Fruit fly (Drosophila melanogaster) whole organism, embryonic: ENCODE results near the gene CG9391.

Experiments
- Ada2b ChIP-seq: fragments of 200-800 bp; sonication (Bioruptor generic); IDR thresholded peaks from 2 replicates; pipeline ENCODE4 v1.3.6; 2022; ENCODE audit warnings: missing biosample characterization, missing genetic modification characterization
- Antp ChIP-seq: fragments of 200-800 bp; sonication (Bioruptor generic); optimal IDR thresholded peaks from 3 replicates; lab custom pipeline; 2016; ENCODE audit warnings: missing biosample characterization, missing genetic modification characterization
- Bdp1 ChIP-seq: fragments of 200-800 bp; sonication (Bioruptor generic); optimal IDR thresholded peaks from 3 replicates; lab custom pipeline; 2016; ENCODE audit warnings: missing biosample characterization, missing genetic modification characterization
- BtbVII ChIP-seq: fragments of 200-800 bp; sonication (Bioruptor generic); optimal IDR thresholded peaks from 3 replicates; lab custom pipeline; 2017; ENCODE audit warnings: missing biosample characterization, mild to moderate bottlenecking, missing genetic modification characterization
- CG10543 ChIP-seq: fragments of 200-800 bp; sonication (Bioruptor generic); optimal IDR thresholded peaks from 3 replicates; lab custom pipeline; 2017; ENCODE audit warnings: missing biosample characterization, mild to moderate bottlenecking, missing genetic modification characterization, moderate library complexity
- CG11093 ChIP-seq: fragments of 200-800 bp; sonication (Bioruptor generic); IDR thresholded peaks from 3 replicates; pipeline ENCODE4 v1.3.6; 2022; ENCODE audit warnings: missing biosample characterization, missing genetic modification characterization
- CG11504 ChIP-seq: fragments of 200-800 bp; sonication (Bioruptor generic); optimal IDR thresholded peaks from 3 replicates; lab custom pipeline; 2019; ENCODE audit warnings: missing biosample characterization, mild to moderate bottlenecking, missing genetic modification characterization, moderate library complexity
- CG11695 ChIP-seq: fragments of 200-800 bp; sonication (Bioruptor generic); IDR thresholded peaks from 3 replicates; pipeline ENCODE4 v1.3.6; 2022; ENCODE audit warnings: missing biosample characterization, missing genetic modification characterization
- CG12236 ChIP-seq: fragments of 200-800 bp; sonication (Bioruptor generic); optimal IDR thresholded peaks from 2 replicates; lab custom pipeline; 2016; ENCODE audit warnings: missing biosample characterization, missing genetic modification characterization
- CG12299 ChIP-seq: fragments of 200-800 bp; sonication (Bioruptor generic); optimal IDR thresholded peaks from 2 replicates; lab custom pipeline; 2018; ENCODE audit warnings: missing biosample characterization, mild to moderate bottlenecking, missing genetic modification characterization
- CG14667 ChIP-seq: fragments of 200-800 bp; sonication (Bioruptor generic); IDR thresholded peaks from 2 replicates; pipeline ENCODE4 v1.3.6; 2022; ENCODE audit warnings: missing biosample characterization, missing genetic modification characterization
- CG14710 ChIP-seq: fragments of 200-800 bp; sonication (Bioruptor generic); optimal IDR thresholded peaks from 3 replicates; lab custom pipeline; 2019; ENCODE audit warnings: missing biosample characterization, mild to moderate bottlenecking, missing genetic modification characterization, moderate library complexity
- CG15696 ChIP-seq: fragments of 200-800 bp; sonication (Bioruptor generic); optimal IDR thresholded peaks from 2 replicates; lab custom pipeline; 2019; ENCODE audit warnings: missing biosample characterization, mild to moderate bottlenecking, missing genetic modification characterization, moderate library complexity
- CG32772 ChIP-seq: fragments of 200-800 bp; sonication (Bioruptor generic); IDR thresholded peaks from 2 replicates; pipeline ENCODE4 v1.3.6; 2022; ENCODE audit warnings: missing biosample characterization, missing genetic modification characterization
- CG4617 ChIP-seq: fragments of 200-800 bp; sonication (Bioruptor generic); optimal IDR thresholded peaks from 3 replicates; lab custom pipeline; 2016; ENCODE audit warnings: missing biosample characterization, missing genetic modification characterization, borderline replicate concordance
- CG6272 ChIP-seq: fragments of 200-800 bp; sonication (Bioruptor generic); IDR thresholded peaks from 2 replicates; pipeline ENCODE4 v1.3.6; 2022; ENCODE audit warnings: missing biosample characterization, missing genetic modification characterization
- CG8290 ChIP-seq, 3 experiments: fragments of 200-800 bp; sonication (Bioruptor generic); optimal IDR thresholded peaks; 2 replicates each; lab custom pipeline; 2016 to 2019; ENCODE audit warnings: missing biosample characterization in 3 of 3, missing genetic modification characterization in 3 of 3, mild to moderate bottlenecking in 2 of 3, moderate library complexity in 1 of 3
- Doc3 ChIP-seq: fragments of 200-800 bp; sonication (Bioruptor generic); IDR thresholded peaks from 3 replicates; pipeline ENCODE4 v1.3.6; 2022; ENCODE audit warnings: missing biosample characterization, missing genetic modification characterization; ENCODE audit not compliant: partially characterized antibody
- Drgx ChIP-seq: fragments of 200-800 bp; sonication (Bioruptor generic); IDR thresholded peaks from 2 replicates; pipeline ENCODE4 v1.3.6; 2022; ENCODE audit warnings: missing biosample characterization, missing genetic modification characterization
- Fer2 ChIP-seq: fragments of 200-800 bp; sonication (Bioruptor generic); optimal IDR thresholded peaks from 2 replicates; lab custom pipeline; 2018; ENCODE audit warnings: missing biosample characterization, mild to moderate bottlenecking, missing genetic modification characterization, moderate library complexity
- HHEX ChIP-seq: fragments of 200-800 bp; sonication (Bioruptor generic); optimal IDR thresholded peaks from 3 replicates; lab custom pipeline; 2017; ENCODE audit warnings: missing biosample characterization, mild to moderate bottlenecking, missing genetic modification characterization, missing genetic modification reagents
- Hand ChIP-seq: fragments of 200-800 bp; sonication (Bioruptor generic); optimal IDR thresholded peaks from 2 replicates; lab custom pipeline; 2017; ENCODE audit warnings: mild to moderate bottlenecking, missing biosample characterization, missing genetic modification reagents, missing genetic modification characterization
- Kr ChIP-seq: fragments of 200-800 bp; sonication (Bioruptor generic); optimal IDR thresholded peaks from 2 replicates; lab custom pipeline; 2017; ENCODE audit warnings: missing biosample characterization, mild to moderate bottlenecking, missing genetic modification characterization
- Meics ChIP-seq: fragments of 200-800 bp; sonication (Bioruptor generic); optimal IDR thresholded peaks from 2 replicates; lab custom pipeline; 2017; ENCODE audit warnings: missing biosample characterization, mild to moderate bottlenecking, missing genetic modification characterization
- Nf-YB ChIP-seq: fragments of 200-800 bp; sonication (Bioruptor generic); optimal IDR thresholded peaks from 3 replicates; lab custom pipeline; 2019; ENCODE audit warnings: missing biosample characterization, mild to moderate bottlenecking, missing genetic modification characterization, moderate library complexity
- Nf-YC ChIP-seq: fragments of 200-800 bp; optimal IDR thresholded peaks from 3 replicates; lab custom pipeline; 2019; ENCODE audit warnings: missing biosample characterization, mild to moderate bottlenecking, missing genetic modification characterization, moderate library complexity
- Rfx ChIP-seq: fragments of 200-800 bp; sonication (Bioruptor generic); IDR thresholded peaks from 2 replicates; pipeline ENCODE4 v1.3.6; 2022; ENCODE audit warnings: missing biosample characterization, missing genetic modification characterization
- Rx ChIP-seq: fragments of 200-800 bp; sonication (Bioruptor generic); IDR thresholded peaks from 2 replicates; pipeline ENCODE4 v1.3.6; 2022; ENCODE audit warnings: missing biosample characterization, missing genetic modification characterization
- YL-1 ChIP-seq: fragments of 200-800 bp; sonication (Bioruptor generic); optimal IDR thresholded peaks from 3 replicates; lab custom pipeline; 2017; ENCODE audit warnings: missing biosample characterization, mild to moderate bottlenecking, missing genetic modification characterization
- ac ChIP-seq: fragments of 200-800 bp; sonication (Bioruptor generic); optimal IDR thresholded peaks from 3 replicates; lab custom pipeline; 2017; ENCODE audit warnings: missing biosample characterization, mild to moderate bottlenecking, missing genetic modification characterization
- ase ChIP-seq: fragments of 200-800 bp; sonication (Bioruptor generic); IDR thresholded peaks from 3 replicates; pipeline ENCODE4 v1.3.6; 2022; ENCODE audit warnings: missing biosample characterization, missing genetic modification characterization
- bcd ChIP-seq: fragments of 200-800 bp; sonication (Bioruptor generic); optimal IDR thresholded peaks from 2 replicates; lab custom pipeline; 2017; ENCODE audit warnings: missing biosample characterization, mild to moderate bottlenecking, missing genetic modification characterization
- cg ChIP-seq: fragments of 200-800 bp; sonication (Bioruptor generic); optimal IDR thresholded peaks from 3 replicates; lab custom pipeline; 2019; ENCODE audit warnings: missing biosample characterization, mild to moderate bottlenecking, missing genetic modification characterization, moderate library complexity
- dimm ChIP-seq: fragments of 200-800 bp; sonication (Bioruptor generic); IDR thresholded peaks from 2 replicates; pipeline ENCODE4 v1.3.6; 2022; ENCODE audit warnings: missing biosample characterization, missing genetic modification characterization
- disco-r ChIP-seq: fragments of 200-800 bp; sonication (Bioruptor generic); optimal IDR thresholded peaks from 2 replicates; lab custom pipeline; 2016; ENCODE audit warnings: missing biosample characterization, missing genetic modification characterization
- ftz-f1 ChIP-seq: fragments of 200-800 bp; sonication (Bioruptor generic); optimal IDR thresholded peaks from 2 replicates; lab custom pipeline; 2016; ENCODE audit warnings: missing biosample characterization, missing genetic modification characterization
- fu2 ChIP-seq: fragments of 200-800 bp; sonication (Bioruptor generic); optimal IDR thresholded peaks from 2 replicates; lab custom pipeline; 2016; ENCODE audit warnings: missing biosample characterization, missing genetic modification characterization
- hbn ChIP-seq: fragments of 200-800 bp; sonication (Bioruptor generic); IDR thresholded peaks from 2 replicates; pipeline ENCODE4 v1.3.6; 2022; ENCODE audit warnings: missing biosample characterization, missing genetic modification characterization; ENCODE audit not compliant: partially characterized antibody
- ind ChIP-seq: fragments of 200-800 bp; sonication (Bioruptor generic); optimal IDR thresholded peaks from 3 replicates; lab custom pipeline; 2016; ENCODE audit warnings: missing biosample characterization, missing genetic modification characterization
- kah ChIP-seq: fragments of 200-800 bp; sonication (Bioruptor generic); optimal IDR thresholded peaks from 2 replicates; lab custom pipeline; 2018; ENCODE audit warnings: missing biosample characterization, mild to moderate bottlenecking, missing genetic modification characterization
- lola ChIP-seq, 3 experiments: fragments of >200 bp in 2 of 3; fragments of 200-800 bp in 1 of 3; sonication (Bioruptor generic) in 1 of 3; optimal IDR thresholded peaks; 2 replicates each; lab custom pipeline; 2017 to 2019; ENCODE audit warnings: missing biosample characterization in 3 of 3, missing genetic modification characterization in 3 of 3, mild to moderate bottlenecking in 1 of 3, moderate library complexity in 1 of 3
- mam ChIP-seq: fragments of 200-800 bp; sonication (Bioruptor generic); optimal IDR thresholded peaks from 3 replicates; lab custom pipeline; 2016; ENCODE audit warnings: missing biosample characterization, missing genetic modification characterization
- pho ChIP-seq: fragments of 200-800 bp; sonication (Bioruptor generic); optimal IDR thresholded peaks from 2 replicates; lab custom pipeline; 2016; ENCODE audit warnings: missing biosample characterization, missing genetic modification characterization
- pita ChIP-seq: fragments of 200-800 bp; sonication (Bioruptor generic); optimal IDR thresholded peaks from 2 replicates; lab custom pipeline; 2017; ENCODE audit warnings: missing biosample characterization, mild to moderate bottlenecking, missing genetic modification characterization
- prd ChIP-seq, 3 experiments: fragments of >200 bp in 2 of 3; fragments of 200-800 bp in 1 of 3; sonication (Bioruptor generic) in 1 of 3; optimal IDR thresholded peaks in 2 of 3; IDR thresholded peaks in 1 of 3; 2 replicates in 2 of 3; 3 replicates in 1 of 3; pipeline versions ENCODE4 v1.3.6 to Lab custom; 2017 to 2022; ENCODE audit warnings: missing biosample characterization in 1 of 3, missing genetic modification characterization in 1 of 3
- ranshi ChIP-seq: fragments of 200-800 bp; sonication (Bioruptor generic); IDR thresholded peaks from 2 replicates; pipeline ENCODE4 v1.3.6; 2022; ENCODE audit warnings: missing biosample characterization, missing genetic modification characterization
- sob ChIP-seq: fragments of 200-800 bp; sonication (Bioruptor generic); IDR thresholded peaks from 2 replicates; pipeline ENCODE4 v1.3.6; 2022; ENCODE audit warnings: missing biosample characterization, missing genetic modification characterization
- twi ChIP-seq: fragments of 200-800 bp; optimal IDR thresholded peaks from 2 replicates; lab custom pipeline; 2019; ENCODE audit warnings: missing biosample characterization, mild to moderate bottlenecking, missing genetic modification characterization, moderate library complexity
- unc-4 ChIP-seq: fragments of 200-800 bp; sonication (Bioruptor generic); IDR thresholded peaks from 2 replicates; pipeline ENCODE4 v1.3.6; 2022; ENCODE audit warnings: missing biosample characterization, missing genetic modification characterization; ENCODE audit not compliant: partially characterized antibody

The CG9391 gene

DNA sequence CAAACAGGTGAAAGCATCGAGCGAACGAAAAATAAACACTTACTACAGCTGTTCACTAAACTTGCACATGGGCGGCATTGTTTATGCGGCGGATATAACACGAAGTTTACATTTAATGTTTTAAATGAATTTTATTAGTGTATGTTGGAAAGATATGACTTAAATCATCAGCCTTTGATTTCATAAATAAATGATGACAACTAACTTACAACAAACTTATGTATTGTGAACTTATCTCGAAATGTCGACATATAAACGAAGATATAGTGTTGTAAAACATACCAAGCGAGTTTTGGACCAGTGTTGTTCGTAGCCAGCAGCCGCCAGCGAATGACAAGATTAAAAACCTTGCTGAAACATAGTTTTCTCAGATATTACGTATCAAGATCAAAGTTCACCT is 36.3 kb upstream of the CG9391 start, which contains the start of the genes CG11309 and CG7632 (continued):
- TF ChIP-seq lola (GFP tag; optimal IDR thresholded peaks at IDR 0.05; lab: Kevin White, UChicago) (peak in 1 of 3 experiments; percentile 100), Fer2 (tag; lab: Kevin White, UChicago) (peak; percentile 99), CG12299 (tag; lab: Kevin White, UChicago) (peak; percentile 100), cg (GFP tag; lab: Kevin White, UChicago) (peak; percentile 29), CG10543 (GFP tag; lab: Kevin White, UChicago) (peak; percentile 100), mam (GFP tag; lab: Kevin White, UChicago) (peak; percentile 98), Kr (GFP tag; lab: Kevin White, UChicago) (peak; percentile 90), ftz-f1 (GFP tag; lab: Kevin White, UChicago) (peak; percentile 93), ase (peak; percentile 97), CG15696 (tag; lab: Kevin White, UChicago) (peak; percentile 99), ac (GFP tag; lab: Kevin White, UChicago) (peak; percentile 98), CG11695 (GFP tag; lab: Robert Waterston, UW) (peak; percentile 99), CG6272 (GFP tag; lab: Robert Waterston, UW) (peak; percentile 79), CG14710 (tag; lab: Kevin White, UChicago) (peak; percentile 99), fu2 (GFP tag; lab: Kevin White, UChicago) (peak; percentile 97), pho (GFP tag; lab: Kevin White, UChicago) (peak; percentile 98), CG8290 (GFP tag; optimal IDR thresholded peaks at IDR 0.05; lab: Kevin White, UChicago) (peak; percentile 99), CG8290 (tag; optimal IDR thresholded peaks at IDR 0.05; lab: Kevin White, UChicago) (peak; percentile 98 to 100), CG14667 (peak; percentile 89), bcd (GFP tag; lab: Kevin White, UChicago) (peak; percentile 99), unc-4 (peak; percentile 49; the same call in 1 of the 2 replicates), sob (GFP tag; lab: Robert Waterston, UW) (peak; percentile 98), prd (optimal IDR thresholded peaks at IDR 0.05; lab: Kevin White, UChicago) (no peak), prd (GFP tag; IDR thresholded peaks at IDR 0.05; lab: Robert Waterston, UW) (peak; percentile 97), Rfx (GFP tag; lab: Robert Waterston, UW) (peak; percentile 98), CG11093 (peak; percentile 91), BtbVII (GFP tag; lab: Kevin White, UChicago) (peak; percentile 100), CG12236 (GFP tag; lab: Kevin White, UChicago) (peak; percentile 98), Nf-YC (peak; percentile 96), Rx (peak; percentile 97), Bdp1 (GFP tag; lab: Kevin White, UChicago) (peak; percentile 94), Meics (GFP tag; lab: Kevin White, UChicago) (peak; percentile 99), hbn (GFP tag; lab: Robert Waterston, UW) (peak; percentile 36; the same call in 1 of the 2 replicates), YL-1 (GFP tag; lab: Kevin White, UChicago) (peak; percentile 99), Doc3 (GFP tag; lab: Robert Waterston, UW) (no peak), Nf-YB (peak; percentile 93), Drgx (peak; percentile 99), kah (GFP tag; lab: Kevin White, UChicago) (peak; percentile 99), CG11504 (tag; lab: Kevin White, UChicago) (peak; percentile 98), twi (peak; percentile 99), pita (GFP tag; lab: Kevin White, UChicago) (no peak), HHEX (GFP tag; lab: Kevin White, UChicago) (peak; percentile 99), Ada2b (GFP tag; lab: Robert Waterston, UW) (peak; percentile 97), ranshi (GFP tag; lab: Robert Waterston, UW) (peak; percentile 98), dimm (GFP tag; lab: Robert Waterston, UW) (peak; percentile 93), CG4617 (GFP tag; lab: Kevin White, UChicago) (peak; percentile 98), CG32772 (peak; percentile 93), Antp (GFP tag; lab: Kevin White, UChicago) (peak; percentile 97), ind (peak; percentile 98), disco-r (peak; percentile 97), Hand (GFP tag; lab: Kevin White, UChicago) (peak; percentile 99)
